Worm (Caenorhabditis elegans): ENCODE measurements around the gene F41G3.21.

Gene F41G3.21

ce11 chrII:6783377-6783829, 30.7 kb upstream of the F41G3.21 start, which contains the start of gene gldi-2:
gldi-2 (plus strand) TSS chrII:6783427.
- no peak for TF ChIP-seq lin-13 (tag; optimal IDR thresholded peaks at IDR 0.05)

ce11 chrII:6782738-6783163, 30.0 kb upstream of the F41G3.21 start:
- TF ChIP-seq sptf-1 (tag; optimal IDR thresholded peaks at IDR 0.05) (peak; percentile 40), cnd-1 (tag; optimal IDR thresholded peaks at IDR 0.05) (peak; percentile 36), hlh-1 (tag; optimal IDR thresholded peaks at IDR 0.05) (peak; percentile 9), ztf-11 (tag; optimal IDR thresholded peaks at IDR 0.05) (no peak), blmp-1 (tag; optimal IDR thresholded peaks at IDR 0.05) (no peak), ceh-39 (tag; optimal IDR thresholded peaks at IDR 0.05) (peak; percentile 19), nhr-76 (tag; optimal IDR thresholded peaks at IDR 0.05) (no peak), mep-1 (tag; optimal IDR thresholded peaks at IDR 0.05) (peak; percentile 8), pha-4 (tag; optimal IDR thresholded peaks at IDR 0.05) (peak; percentile 71)

ce11 chrII:6781983-6782382, 29.2 kb upstream of the F41G3.21 start:
- TF ChIP-seq M03D4.4 (tag; optimal IDR thresholded peaks at IDR 0.05): no peak
- TF ChIP-seq ham-2 (GFP tag; optimal IDR thresholded peaks at IDR 0.05): no peak
- TF ChIP-seq hlh-1 (tag; optimal IDR thresholded peaks at IDR 0.05): no peak
- no peak for TF ChIP-seq cnd-1 (tag; optimal IDR thresholded peaks at IDR 0.05)
- no peak for TF ChIP-seq lin-32 (GFP tag; optimal IDR thresholded peaks at IDR 0.05)
- no peak for TF ChIP-seq nhr-28 (tag; optimal IDR thresholded peaks at IDR 0.05)
- no peak for TF ChIP-seq ces-1 (GFP tag; optimal IDR thresholded peaks at IDR 0.05)

- TF ChIP-seq nhr-76 (tag; optimal IDR thresholded peaks at IDR 0.05) (no peak), nhr-12 (tag; optimal IDR thresholded peaks at IDR 0.05) (no peak), lin-32 (GFP tag; optimal IDR thresholded peaks at IDR 0.05) (no peak), nhr-2 (tag; optimal IDR thresholded peaks at IDR 0.05) (no peak), flh-1 (GFP tag; optimal IDR thresholded peaks at IDR 0.05) (no peak), mab-5 (tag; optimal IDR thresholded peaks at IDR 0.05) (no peak), unc-120 (tag; optimal IDR thresholded peaks at IDR 0.05; ENCODE audit: poor library complexity, severe bottlenecking) (no peak), tbx-8 (GFP tag; optimal IDR thresholded peaks at IDR 0.05) (no peak), cnd-1 (tag; optimal IDR thresholded peaks at IDR 0.05) (no peak), ztf-11 (tag; optimal IDR thresholded peaks at IDR 0.05) (no peak), zip-8 (tag; optimal IDR thresholded peaks at IDR 0.05) (no peak), elt-3 (tag; optimal IDR thresholded peaks at IDR 0.05) (no peak), sptf-1 (tag; optimal IDR thresholded peaks at IDR 0.05) (no peak), blmp-1 (tag; optimal IDR thresholded peaks at IDR 0.05) (no peak)
Observed at ce11 chrII:6781231-6781630, 28.5 kb upstream of the F41G3.21 start.

ce11 chrII:6779104-6779503, 26.4 kb upstream of the F41G3.21 start, which contains the start of gene T13C2.7:
T13C2.7 (plus strand) TSS chrII:6779404.
- TF ChIP-seq nhr-237 (tag; optimal IDR thresholded peaks at IDR 0.05) (no peak), zip-8 (tag; optimal IDR thresholded peaks at IDR 0.05) (no peak), mab-5 (tag; optimal IDR thresholded peaks at IDR 0.05) (no peak), sem-2 (GFP tag; optimal IDR thresholded peaks at IDR 0.05) (no peak), mls-2 (tag; optimal IDR thresholded peaks at IDR 0.05) (no peak), ceh-43 (GFP tag; optimal IDR thresholded peaks at IDR 0.05) (no peak), ztf-11 (tag; optimal IDR thresholded peaks at IDR 0.05) (no peak), ces-1 (GFP tag; optimal IDR thresholded peaks at IDR 0.05) (no peak), unc-62 (GFP tag; optimal IDR thresholded peaks at IDR 0.05) (no peak), hlh-1 (tag; optimal IDR thresholded peaks at IDR 0.05) (no peak), tbx-8 (GFP tag; optimal IDR thresholded peaks at IDR 0.05) (no peak), ceh-83 (GFP tag; optimal IDR thresholded peaks at IDR 0.05) (no peak), drap-1 (GFP tag; optimal IDR thresholded peaks at IDR 0.05) (no peak), snpc-4 (tag; optimal IDR thresholded peaks at IDR 0.05) (no peak), sptf-1 (tag; optimal IDR thresholded peaks at IDR 0.05) (no peak), lin-13 (tag; optimal IDR thresholded peaks at IDR 0.05) (no peak)
